Fruit fly (Drosophila melanogaster): Measurements from ENCODE around the gene LysS.

dm6 chr3L:1212113-1212512, 15.4 kb upstream of the LysS start:
- no peak for TF ChIP-seq Ets98B (GFP tag; IDR thresholded peaks at IDR 0.05)
- no peak for TF ChIP-seq D1 (tag; optimal IDR thresholded peaks at IDR 0.05)
- no peak for TF ChIP-seq CG4496 (GFP tag; IDR thresholded peaks at IDR 0.05)
- TF ChIP-seq CG8159 (tag; optimal IDR thresholded peaks at IDR 0.05): no peak
- no peak for TF ChIP-seq CG32121 (GFP tag; IDR thresholded peaks at IDR 0.05)
- no peak for TF ChIP-seq Snoo (tag; optimal IDR thresholded peaks at IDR 0.05)
- TF ChIP-seq Pif1A (GFP tag; optimal IDR thresholded peaks at IDR 0.05): no peak
- no peak for TF ChIP-seq EcR (GFP tag; optimal IDR thresholded peaks at IDR 0.05)
- TF ChIP-seq CG15710 (tag; optimal IDR thresholded peaks at IDR 0.05): no peak

Measured in whole organism, pupa.